Worm (Caenorhabditis elegans) whole organism, early embryonic: ENCODE data around the gene C55A6.4.

Source experiments
- aly-1 ChIP-seq: sonication (generic microtip); optimal IDR thresholded peaks from 2 replicates; lab custom pipeline; 2016; ENCODE audit warnings: missing genetic modification characterization, missing compliant biosample characterization
- ama-1 ChIP-seq: fragments of 150-350 bp; optimal IDR thresholded peaks from 2 replicates; lab custom pipeline; 2014
- pes-1 ChIP-seq: fragments of 200-800 bp; sonication (Bioruptor generic); IDR thresholded peaks from 2 replicates; pipeline ENCODE4 v1.3.6; 2022; ENCODE audit warnings: missing genetic modification reagents, missing genetic modification characterization, missing compliant biosample characterization
- tbx-37 ChIP-seq: fragments of 200-800 bp; sonication (Bioruptor generic); conservative IDR thresholded peaks from 2 replicates; pipeline ENCODE4 v1.3.6; 2022; ENCODE audit warnings: missing genetic modification reagents, missing genetic modification characterization, missing compliant biosample characterization
- tra-4 ChIP-seq: sonication (generic microtip); optimal IDR thresholded peaks from 2 replicates; lab custom pipeline; 2017; ENCODE audit warnings: missing genetic modification characterization, missing compliant biosample characterization

DNA sequence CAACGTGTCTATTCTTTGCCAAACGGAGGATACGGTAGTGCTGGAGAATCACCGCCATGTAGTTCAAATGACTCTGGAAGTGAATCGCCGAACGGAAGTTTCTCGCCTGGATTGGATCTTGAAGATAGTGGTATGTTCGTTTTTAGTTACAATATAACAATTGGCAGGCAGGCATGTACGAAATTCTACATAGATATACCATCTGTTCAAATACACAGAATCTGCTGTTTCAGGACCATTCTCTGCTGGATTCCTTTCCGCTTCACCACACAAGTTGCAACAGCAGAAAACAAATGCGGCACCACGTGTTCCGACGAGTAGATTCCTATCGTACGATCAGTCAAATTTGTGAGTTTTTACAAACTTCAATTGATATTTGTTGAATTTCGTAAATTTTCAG, 21.8 kb upstream of the C55A6.4 start:
- no peak for TF ChIP-seq ama-1 (lab: Kevin White, UChicago)
- no peak for TF ChIP-seq tra-4
- no peak for TF ChIP-seq tbx-37 (GFP tag; lab: Robert Waterston, UW)
- TF ChIP-seq aly-1 (tag; lab: Kevin White, UChicago): no peak
- no peak for TF ChIP-seq pes-1 (GFP tag; lab: Robert Waterston, UW)
